Fruit fly (Drosophila melanogaster): ENCODE data around the gene CG14455.

- TF ChIP-seq bab2 (GFP tag; optimal IDR thresholded peaks at IDR 0.05), result no peak
- no peak for TF ChIP-seq CG6254 (GFP tag; optimal IDR thresholded peaks at IDR 0.05)
- no peak for TF ChIP-seq NK7.1 (GFP tag; optimal IDR thresholded peaks at IDR 0.05)
- no peak for TF ChIP-seq CG1529 (GFP tag; optimal IDR thresholded peaks at IDR 0.05)
- TF ChIP-seq dmrt11E (tag; optimal IDR thresholded peaks at IDR 0.05), result no peak
Observed at dm6 chr3L:22637866-22638534, 48.9 kb downstream of the CG14455 start, which contains the start of gene CG14459.
